Fruit fly (Drosophila melanogaster): ENCODE results near the gene D2hgdh.

D2hgdh gene

dm6 chrX:2094072-2094761 is 47.1 kb upstream of the D2hgdh start, which contains the start of gene csw (continued):
- no peak for TF ChIP-seq usp (GFP tag; optimal IDR thresholded peaks at IDR 0.05)
- no peak for TF ChIP-seq gce (GFP tag; IDR thresholded peaks at IDR 0.05)
- no peak for TF ChIP-seq peb (GFP tag; IDR thresholded peaks at IDR 0.05)
- TF ChIP-seq slou (GFP tag; optimal IDR thresholded peaks at IDR 0.05), result no peak
- TF ChIP-seq CG7745 (tag; optimal IDR thresholded peaks at IDR 0.05), result no peak
- no peak for TF ChIP-seq fd102C (GFP tag; optimal IDR thresholded peaks at IDR 0.05)
- TF ChIP-seq slp2 (GFP tag; optimal IDR thresholded peaks at IDR 0.05), result no peak
- TF ChIP-seq CG4360 (GFP tag; IDR thresholded peaks at IDR 0.05), result no peak
- 0 out of 2 replicates have a peak, but pooled peaks have one; percentile 14 for TF ChIP-seq unc-4 (GFP tag; IDR thresholded peaks at IDR 0.05; ENCODE audit: partially characterized antibody)
- TF ChIP-seq Fer3 (tag; optimal IDR thresholded peaks at IDR 0.05), result peak; percentile 19
- TF ChIP-seq CG9437 (GFP tag; optimal IDR thresholded peaks at IDR 0.05), result no peak
- TF ChIP-seq Dfd (GFP tag; optimal IDR thresholded peaks at IDR 0.05), result no peak
- TF ChIP-seq CG31365 (tag; optimal IDR thresholded peaks at IDR 0.05), result peak; percentile 91
- peak; percentile 87 for TF ChIP-seq CG33213 (GFP tag; optimal IDR thresholded peaks at IDR 0.05)
- no peak for TF ChIP-seq Ada2b (GFP tag; IDR thresholded peaks at IDR 0.05)
- peak; percentile 60 for TF ChIP-seq Nf-YC (tag; optimal IDR thresholded peaks at IDR 0.05)
- peak; percentile 32 for TF ChIP-seq vfl (GFP tag; optimal IDR thresholded peaks at IDR 0.05)
- TF ChIP-seq HmgZ (tag; optimal IDR thresholded peaks at IDR 0.05), result peak; percentile 80
- TF ChIP-seq crp (GFP tag; optimal IDR thresholded peaks at IDR 0.05), result peak in 1 of 2 experiments; percentile 21
- TF ChIP-seq scrt (GFP tag; optimal IDR thresholded peaks at IDR 0.05), result no peak
- TF ChIP-seq Dip3 (GFP tag; optimal IDR thresholded peaks at IDR 0.05), result peak; percentile 3
- no peak for TF ChIP-seq CG10959 (GFP tag; IDR thresholded peaks at IDR 0.05)
- TF ChIP-seq CG12155 (GFP tag; optimal IDR thresholded peaks at IDR 0.05), result peak; percentile 47
- no peak for TF ChIP-seq hb (GFP tag; IDR thresholded peaks at IDR 0.05; ENCODE audit: partially characterized antibody)
- TF ChIP-seq Dref (GFP tag; IDR thresholded peaks at IDR 0.05), result peak; percentile 54
- TF ChIP-seq wor (GFP tag; IDR thresholded peaks at IDR 0.05), result no peak
- no peak for TF ChIP-seq CG11696 (GFP tag; IDR thresholded peaks at IDR 0.05)
- TF ChIP-seq prd (optimal IDR thresholded peaks at IDR 0.05), result no peak
- TF ChIP-seq prd (GFP tag; IDR thresholded peaks at IDR 0.05), result peak; percentile 34; the same call in 1 of the 3 replicates
- TF ChIP-seq CG12659 (GFP tag; optimal IDR thresholded peaks at IDR 0.05), result peak; percentile 85
- no peak for TF ChIP-seq CG8359 (GFP tag; optimal IDR thresholded peaks at IDR 0.05; ENCODE audit: borderline replicate concordance)
- no peak for TF ChIP-seq Neu2 (GFP tag; optimal IDR thresholded peaks at IDR 0.05; ENCODE audit: borderline replicate concordance)
- TF ChIP-seq CG15011 (GFP tag; optimal IDR thresholded peaks at IDR 0.05), result no peak
- TF ChIP-seq Poxn (GFP tag; IDR thresholded peaks at IDR 0.05), result no peak
- TF ChIP-seq CG10431 (GFP tag; optimal IDR thresholded peaks at IDR 0.05), result no peak
- no peak for TF ChIP-seq wek (GFP tag; optimal IDR thresholded peaks at IDR 0.05)
- no peak for TF ChIP-seq Gug (GFP tag; IDR thresholded peaks at IDR 0.05)
- no peak for TF ChIP-seq tup (GFP tag; optimal IDR thresholded peaks at IDR 0.05)
- peak; percentile 58; the same call in 1 of the 2 replicates for TF ChIP-seq amos (GFP tag; IDR thresholded peaks at IDR 0.05; ENCODE audit: partially characterized antibody)
- TF ChIP-seq otp (GFP tag; IDR thresholded peaks at IDR 0.05), result no peak
- peak; percentile 16 for TF ChIP-seq gsb-n (tag; optimal IDR thresholded peaks at IDR 0.05)
- no peak for TF ChIP-seq CG12299 (tag; optimal IDR thresholded peaks at IDR 0.05)
- no peak for TF ChIP-seq CG10209 (GFP tag; optimal IDR thresholded peaks at IDR 0.05)
- TF ChIP-seq CG5953 (GFP tag; IDR thresholded peaks at IDR 0.05), result no peak
- no peak for TF ChIP-seq CG2199 (GFP tag; IDR thresholded peaks at IDR 0.05)
- TF ChIP-seq Lpt (GFP tag; optimal IDR thresholded peaks at IDR 0.05), result no peak
- TF ChIP-seq CG1603 (tag; optimal IDR thresholded peaks at IDR 0.05), result peak; percentile 86
- TF ChIP-seq Jarid2 (GFP tag; optimal IDR thresholded peaks at IDR 0.05), result no peak
- TF ChIP-seq CG14441 (GFP tag; IDR thresholded peaks at IDR 0.05), result 0 out of 2 replicates have a peak, but pooled peaks have one; percentile 12
- no peak for TF ChIP-seq Eip74EF (GFP tag; optimal IDR thresholded peaks at IDR 0.05)
